1 worm cellular context compared by ENCODE assay signal in genomic region chrII:6721581-6721980, ce11.
TF ChIP-seq lines count a peak whose summit lies in the region.

No protein-coding gene starts in this region.

TF ChIP-seq in whole organism, young adult, 124 proteins besides CTCF, POLR2A, EP300 and RAD21 (continued from another document):
- TF ChIP-seq cebp-1 (GFP tag; IDR thresholded peaks at IDR 0.05; lab: Robert Waterston, UW) (no peak), cebp-1 (tag; optimal IDR thresholded peaks at IDR 0.05; lab: Kevin White, UChicago) (no peak), ets-4 (GFP tag; optimal IDR thresholded peaks at IDR 0.05; lab: Kevin White, UChicago) (no peak), ztf-28 (GFP tag; IDR thresholded peaks at IDR 0.05; lab: Robert Waterston, UW) (peak; percentile 65; the same call in 1 of the 2 replicates), snpc-1.3 (tag; optimal IDR thresholded peaks at IDR 0.05; lab: Kevin White, UChicago; ENCODE audit: insufficient read depth) (no peak), tbx-9 (tag; optimal IDR thresholded peaks at IDR 0.05; lab: Kevin White, UChicago; ENCODE audit: borderline replicate concordance) (no peak), F22D6.2 (tag; optimal IDR thresholded peaks at IDR 0.05; lab: Kevin White, UChicago) (no peak), F23B12.7 (tag; optimal IDR thresholded peaks at IDR 0.05; lab: Kevin White, UChicago; ENCODE audit: insufficient read depth) (peak; percentile 75), lin-54 (GFP tag; optimal IDR thresholded peaks at IDR 0.05; lab: Kevin White, UChicago) (no peak)
